Fruit fly (Drosophila melanogaster): ENCODE measurements around the gene JhI-21.

- TF ChIP-seq Clk (GFP tag; optimal IDR thresholded peaks at IDR 0.05), result no peak
- TF ChIP-seq CG5204 (GFP tag; optimal IDR thresholded peaks at IDR 0.05), result no peak
These were observed 40.6 kb upstream of the JhI-21 start, which contains the start of the genes CG6712 and Mt2 for dm6 chr2L:12096396-12096813.

Data from whole organism, adult.